Worm (Caenorhabditis elegans): ENCODE results near the gene sphr-1.

Gene sphr-1

DNA sequence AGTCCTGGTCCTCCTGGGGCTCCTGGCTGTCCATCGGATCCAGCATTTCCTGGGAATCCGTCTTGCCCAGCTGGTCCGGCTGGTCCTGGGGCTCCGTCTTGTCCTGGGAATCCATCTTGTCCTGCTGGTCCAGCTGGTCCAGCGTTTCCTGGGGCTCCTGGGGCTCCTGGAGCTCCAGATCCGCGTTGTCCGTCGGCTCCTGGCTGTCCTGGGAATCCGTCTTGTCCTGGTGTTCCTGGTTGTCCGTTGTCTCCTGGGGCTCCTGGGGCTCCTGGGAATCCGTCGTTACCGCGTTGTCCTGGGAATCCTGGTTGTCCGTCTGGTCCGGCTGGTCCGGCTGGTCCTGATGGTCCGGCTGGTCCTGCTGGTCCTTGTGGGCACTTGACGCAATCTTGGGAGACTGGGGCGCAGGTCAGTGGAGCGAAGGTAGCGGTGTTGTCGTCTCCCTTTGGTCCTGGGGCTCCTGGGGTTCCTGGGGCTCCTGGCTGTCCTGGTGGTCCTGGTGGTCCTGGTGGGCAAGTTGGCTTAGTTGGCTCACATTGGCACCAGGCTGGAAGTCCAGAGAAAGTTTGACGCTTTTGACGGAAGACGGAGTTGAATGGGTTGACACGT, 29.2 kb upstream of the sphr-1 start:
- TF ChIP-seq fkh-10 (GFP tag; optimal IDR thresholded peaks at IDR 0.05) = no peak
- no peak for TF ChIP-seq egl-27 (tag; optimal IDR thresholded peaks at IDR 0.05)
- TF ChIP-seq lsy-12 (tag; optimal IDR thresholded peaks at IDR 0.05) = no peak
- no peak for TF ChIP-seq ztf-11 (tag; optimal IDR thresholded peaks at IDR 0.05)
- TF ChIP-seq nhr-76 (tag; optimal IDR thresholded peaks at IDR 0.05) = no peak
- TF ChIP-seq nhr-28 (tag; optimal IDR thresholded peaks at IDR 0.05) = no peak
- TF ChIP-seq elt-1 (tag; optimal IDR thresholded peaks at IDR 0.05) = no peak
- TF ChIP-seq mdl-1 (tag; optimal IDR thresholded peaks at IDR 0.05) = no peak
- TF ChIP-seq skn-1 (tag; optimal IDR thresholded peaks at IDR 0.05) = no peak
- TF ChIP-seq jun-1 (tag; optimal IDR thresholded peaks at IDR 0.05) = no peak
- no peak for TF ChIP-seq pqm-1 (tag; optimal IDR thresholded peaks at IDR 0.05)

ce11 chrV:9162955-9163468, 28.4 kb upstream of the sphr-1 start, which contains the start of gene col-145:
col-145 (minus strand) TSS chrV:9163005.
- TF ChIP-seq nhr-23 (tag; optimal IDR thresholded peaks at IDR 0.05) = peak; percentile 1
- TF ChIP-seq mdl-1 (tag; optimal IDR thresholded peaks at IDR 0.05) = no peak
- TF ChIP-seq ztf-4 (tag; optimal IDR thresholded peaks at IDR 0.05) = no peak
- TF ChIP-seq nfya-1 (tag; optimal IDR thresholded peaks at IDR 0.05; ENCODE audit: insufficient read depth) = no peak
- TF ChIP-seq ceh-16 (tag; optimal IDR thresholded peaks at IDR 0.05) = no peak
- peak; percentile 61 for TF ChIP-seq egl-27 (tag; optimal IDR thresholded peaks at IDR 0.05)
- TF ChIP-seq nhr-28 (tag; optimal IDR thresholded peaks at IDR 0.05) = no peak
- TF ChIP-seq fos-1 (tag; optimal IDR thresholded peaks at IDR 0.05) = no peak
- TF ChIP-seq nhr-43 (tag; optimal IDR thresholded peaks at IDR 0.05; ENCODE audit: poor library complexity, severe bottlenecking) = no peak
- no peak for TF ChIP-seq fkh-10 (GFP tag; optimal IDR thresholded peaks at IDR 0.05)
- no peak for TF ChIP-seq R02D3.7 (tag; optimal IDR thresholded peaks at IDR 0.05)
- TF ChIP-seq sea-2 (GFP tag; optimal IDR thresholded peaks at IDR 0.05) = no peak
- peak; percentile 47 for TF ChIP-seq nhr-25 (tag; optimal IDR thresholded peaks at IDR 0.05)
- TF ChIP-seq nhr-67 (tag; optimal IDR thresholded peaks at IDR 0.05) = no peak

DNA sequence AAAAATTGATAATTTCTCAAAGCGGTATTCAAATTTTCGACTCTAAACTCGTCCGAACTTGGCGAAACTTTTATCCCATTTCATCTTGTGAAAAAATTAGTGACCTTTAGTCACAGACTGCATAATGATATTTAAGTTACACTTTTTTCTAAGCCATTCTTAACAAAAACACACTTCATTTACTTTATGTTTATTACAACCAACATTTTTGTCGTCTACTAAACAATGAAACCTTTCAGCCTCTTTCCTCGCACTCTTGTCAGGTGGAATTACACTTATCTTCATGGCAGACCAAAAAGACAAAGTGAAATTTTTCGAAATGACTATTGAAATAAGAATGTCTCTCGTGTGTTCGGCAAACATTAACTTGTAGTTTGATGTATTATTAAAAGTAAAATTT, 27.5 kb upstream of the sphr-1 start:
- peak; percentile 1 for TF ChIP-seq R02D3.7 (tag; optimal IDR thresholded peaks at IDR 0.05)
- TF ChIP-seq ama-1 (optimal IDR thresholded peaks at IDR 0.05) = peak; percentile 89
- no peak for TF ChIP-seq ceh-16 (tag; optimal IDR thresholded peaks at IDR 0.05)
- peak; percentile 9 for TF ChIP-seq ztf-4 (tag; optimal IDR thresholded peaks at IDR 0.05)
- TF ChIP-seq nhr-43 (tag; optimal IDR thresholded peaks at IDR 0.05; ENCODE audit: poor library complexity, severe bottlenecking) = peak; percentile 50
- no peak for TF ChIP-seq pqm-1 (tag; optimal IDR thresholded peaks at IDR 0.05)
- TF ChIP-seq nhr-25 (tag; optimal IDR thresholded peaks at IDR 0.05) = peak; percentile 93
- no peak for TF ChIP-seq unc-62 (GFP tag; optimal IDR thresholded peaks at IDR 0.05)
- TF ChIP-seq fos-1 (tag; optimal IDR thresholded peaks at IDR 0.05) = no peak
- no peak for TF ChIP-seq jun-1 (tag; optimal IDR thresholded peaks at IDR 0.05)
- no peak for TF ChIP-seq ztf-11 (tag; optimal IDR thresholded peaks at IDR 0.05)
- no peak for TF ChIP-seq nhr-23 (tag; optimal IDR thresholded peaks at IDR 0.05)
- no peak for TF ChIP-seq nhr-67 (tag; optimal IDR thresholded peaks at IDR 0.05)
- no peak for TF ChIP-seq aly-2 (tag; optimal IDR thresholded peaks at IDR 0.05)
- no peak for TF ChIP-seq egl-5 (tag; optimal IDR thresholded peaks at IDR 0.05)
- no peak for TF ChIP-seq nhr-11 (tag; optimal IDR thresholded peaks at IDR 0.05)

ce11 chrV:9165073-9165699, 26.2 kb upstream of the sphr-1 start, which contains the start of gene col-10:
col-10 (minus strand) TSS chrV:9165307.
- peak; percentile 65 for TF ChIP-seq nhr-43 (tag; optimal IDR thresholded peaks at IDR 0.05; ENCODE audit: poor library complexity, severe bottlenecking)
- TF ChIP-seq mdl-1 (tag; optimal IDR thresholded peaks at IDR 0.05) = no peak
- no peak for TF ChIP-seq ceh-28 (tag; optimal IDR thresholded peaks at IDR 0.05)
- TF ChIP-seq nhr-25 (tag; optimal IDR thresholded peaks at IDR 0.05) = peak; percentile 86
- peak; percentile 85 for TF ChIP-seq ama-1 (optimal IDR thresholded peaks at IDR 0.05)
- no peak for TF ChIP-seq hmg-11 (tag; optimal IDR thresholded peaks at IDR 0.05)
- TF ChIP-seq elt-2 (tag; optimal IDR thresholded peaks at IDR 0.05) = no peak
- no peak for TF ChIP-seq nhr-77 (tag; optimal IDR thresholded peaks at IDR 0.05)
- no peak for TF ChIP-seq snpc-4 (tag; optimal IDR thresholded peaks at IDR 0.05)
- no peak for TF ChIP-seq lsy-12 (tag; optimal IDR thresholded peaks at IDR 0.05)
- TF ChIP-seq lin-15B (tag; optimal IDR thresholded peaks at IDR 0.05) = no peak
- no peak for TF ChIP-seq nhr-76 (tag; optimal IDR thresholded peaks at IDR 0.05)
- no peak for TF ChIP-seq R02D3.7 (tag; optimal IDR thresholded peaks at IDR 0.05)
- TF ChIP-seq eor-1 (tag; optimal IDR thresholded peaks at IDR 0.05) = no peak
- TF ChIP-seq fos-1 (tag; optimal IDR thresholded peaks at IDR 0.05) = no peak
- TF ChIP-seq sea-2 (GFP tag; optimal IDR thresholded peaks at IDR 0.05) = no peak
- TF ChIP-seq egl-27 (tag; optimal IDR thresholded peaks at IDR 0.05) = peak; percentile 15
- peak; percentile 56 for TF ChIP-seq elt-1 (tag; optimal IDR thresholded peaks at IDR 0.05)
- no peak for TF ChIP-seq elt-3 (tag; optimal IDR thresholded peaks at IDR 0.05)
- TF ChIP-seq ztf-4 (tag; optimal IDR thresholded peaks at IDR 0.05) = no peak
